Fruit fly (Drosophila melanogaster) whole organism, adult: ENCODE results near the gene Muc68Ca.
A peak's percentile ranks its signal among the peaks of the same experiment; 100 is the strongest.

Experiments
- CG11617 ChIP-seq: fragments of 200-800 bp; sonication (Bioruptor generic); optimal IDR thresholded peaks from 2 replicates; lab custom pipeline; 2017; ENCODE audit warnings: mild to moderate bottlenecking, missing biosample characterization, missing genetic modification reagents, missing genetic modification characterization
- CG12768 ChIP-seq: fragments of 200-800 bp; sonication (Bioruptor generic); optimal IDR thresholded peaks from 2 replicates; lab custom pipeline; 2017; ENCODE audit warnings: missing biosample characterization, missing genetic modification characterization, mild to moderate bottlenecking, moderate library complexity, missing genetic modification reagents
- CG14711 ChIP-seq: fragments of 200-800 bp; sonication (Bioruptor generic); optimal IDR thresholded peaks from 2 replicates; lab custom pipeline; 2018; ENCODE audit warnings: missing biosample characterization, mild to moderate bottlenecking, missing genetic modification characterization, moderate library complexity
- CG1620 ChIP-seq: fragments of 200-800 bp; sonication (Bioruptor generic); optimal IDR thresholded peaks from 2 replicates; lab custom pipeline; 2016; ENCODE audit warnings: missing biosample characterization, missing genetic modification characterization
- CG33017 ChIP-seq: fragments of 200-800 bp; sonication (Bioruptor generic); optimal IDR thresholded peaks from 2 replicates; lab custom pipeline; 2018; ENCODE audit warnings: missing biosample characterization, mild to moderate bottlenecking, missing genetic modification characterization, moderate library complexity
- CG5204 ChIP-seq: fragments of 200-800 bp; sonication (Bioruptor generic); optimal IDR thresholded peaks from 2 replicates; lab custom pipeline; 2016; ENCODE audit warnings: missing biosample characterization, missing genetic modification characterization
- CG7045 ChIP-seq: fragments of 200-800 bp; sonication (Bioruptor generic); optimal IDR thresholded peaks from 2 replicates; lab custom pipeline; 2017; ENCODE audit warnings: missing biosample characterization, mild to moderate bottlenecking, missing genetic modification characterization
- CG7101 ChIP-seq: fragments of 200-800 bp; sonication (Bioruptor generic); optimal IDR thresholded peaks from 2 replicates; lab custom pipeline; 2018; ENCODE audit warnings: missing biosample characterization, mild to moderate bottlenecking, missing genetic modification characterization, moderate library complexity
- Clk ChIP-seq: fragments of 200-800 bp; sonication (Bioruptor generic); optimal IDR thresholded peaks from 2 replicates; lab custom pipeline; 2017; ENCODE audit warnings: missing biosample characterization, missing genetic modification characterization
- Crg-1 ChIP-seq: fragments of 200-800 bp; sonication (Bioruptor generic); optimal IDR thresholded peaks from 2 replicates; lab custom pipeline; 2016; ENCODE audit warnings: missing biosample characterization, missing genetic modification characterization
- Hr96 ChIP-seq: fragments of 200-800 bp; sonication (Bioruptor generic); optimal IDR thresholded peaks from 2 replicates; lab custom pipeline; 2016; ENCODE audit warnings: missing biosample characterization, missing genetic modification characterization
- Mnt ChIP-seq: fragments of 200-800 bp; sonication (Bioruptor generic); optimal IDR thresholded peaks from 2 replicates; lab custom pipeline; 2016; ENCODE audit warnings: missing biosample characterization, mild to moderate bottlenecking, missing genetic modification characterization
- bab1 ChIP-seq: fragments of 200-800 bp; sonication (Bioruptor generic); optimal IDR thresholded peaks from 3 replicates; lab custom pipeline; 2019; ENCODE audit warnings: missing biosample characterization, mild to moderate bottlenecking, missing genetic modification characterization, moderate library complexity
- cic ChIP-seq: fragments of 200-800 bp; sonication (Bioruptor generic); optimal IDR thresholded peaks from 2 replicates; lab custom pipeline; 2017; ENCODE audit warnings: missing biosample characterization, mild to moderate bottlenecking, missing genetic modification characterization, moderate library complexity
- cnc ChIP-seq, 2 experiments: fragments of >200 bp; optimal IDR thresholded peaks; 2 replicates each; lab custom pipeline; 2017
- kay ChIP-seq: fragments of 200-800 bp; sonication (Bioruptor generic); peaks from one replicate; lab custom pipeline; 2016; ENCODE audit warnings: missing biosample characterization, missing genetic modification characterization, borderline replicate concordance
- ovo ChIP-seq: fragments of 200-800 bp; sonication (Bioruptor generic); optimal IDR thresholded peaks from 2 replicates; lab custom pipeline; 2016; ENCODE audit warnings: missing biosample characterization, missing genetic modification characterization
- pad ChIP-seq: fragments of 200-800 bp; sonication (Bioruptor generic); optimal IDR thresholded peaks from 3 replicates; lab custom pipeline; 2017; ENCODE audit warnings: missing biosample characterization, missing genetic modification characterization, mild to moderate bottlenecking, moderate library complexity, missing genetic modification reagents
- tj ChIP-seq: fragments of 200-800 bp; sonication (Bioruptor generic); optimal IDR thresholded peaks from 3 replicates; lab custom pipeline; 2017; ENCODE audit warnings: missing biosample characterization, mild to moderate bottlenecking, missing genetic modification characterization, moderate library complexity
- toe ChIP-seq: fragments of 200-800 bp; sonication (Bioruptor generic); optimal IDR thresholded peaks from 2 replicates; lab custom pipeline; 2016; ENCODE audit warnings: missing biosample characterization, missing genetic modification characterization

The Muc68Ca gene

dm6 chr3L:11620001-11620400 is at the start of gene Muc68Ca:
Muc68Ca (minus strand) TSS chr3L:11620101.
- TF ChIP-seq tj = no peak
- TF ChIP-seq pad (GFP tag; lab: Kevin White, UChicago) = no peak
- TF ChIP-seq toe (GFP tag; lab: Kevin White, UChicago) = no peak
- TF ChIP-seq cnc (optimal IDR thresholded peaks at IDR 0.05; lab: Kevin White, UChicago) = no peak
- TF ChIP-seq Mnt (GFP tag; lab: Kevin White, UChicago) = no peak
- no peak for TF ChIP-seq cic (GFP tag; lab: Kevin White, UChicago)
- no peak for TF ChIP-seq CG7045 (GFP tag; lab: Kevin White, UChicago)
- TF ChIP-seq CG14711 = no peak
- no peak for TF ChIP-seq CG7101 (tag; lab: Kevin White, UChicago)
- TF ChIP-seq bab1 = no peak
- no peak for TF ChIP-seq CG11617 (GFP tag; lab: Kevin White, UChicago)
- TF ChIP-seq CG33017 (tag; lab: Kevin White, UChicago) = no peak
- TF ChIP-seq Hr96 (GFP tag; lab: Kevin White, UChicago) = no peak

DNA sequence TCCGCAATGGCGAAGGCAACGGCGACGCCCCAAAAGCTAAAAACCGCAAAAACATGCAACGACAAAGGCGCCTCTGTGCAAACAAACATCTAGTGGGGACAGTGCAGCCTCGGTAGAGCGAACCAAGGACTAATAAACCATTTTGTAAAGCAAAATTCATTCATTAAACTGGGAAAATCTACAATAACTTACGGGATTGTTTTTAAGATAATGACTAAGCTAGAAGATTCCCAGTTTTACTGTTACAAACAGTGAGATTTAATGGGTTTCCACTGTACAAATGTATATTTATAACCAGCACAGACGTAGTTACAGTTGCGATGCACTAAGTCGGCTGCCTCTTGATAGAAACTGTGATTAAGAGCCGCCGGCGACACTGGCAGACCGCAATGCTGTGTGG is 36.3 kb upstream of the Muc68Ca start:
- TF ChIP-seq ovo = no peak
- peak; percentile 3 for TF ChIP-seq Mnt (GFP tag; lab: Kevin White, UChicago)
- TF ChIP-seq CG11617 (GFP tag; lab: Kevin White, UChicago) = peak; percentile 1
- no peak for TF ChIP-seq kay
- TF ChIP-seq CG14711 = peak; percentile 62
- peak; percentile 51 for TF ChIP-seq toe (GFP tag; lab: Kevin White, UChicago)
- TF ChIP-seq CG12768 (GFP tag; lab: Kevin White, UChicago) = peak; percentile 75
- peak; percentile 10 for TF ChIP-seq pad (GFP tag; lab: Kevin White, UChicago)
- TF ChIP-seq cnc (optimal IDR thresholded peaks at IDR 0.05; lab: Kevin White, UChicago) = no peak
- TF ChIP-seq CG5204 = peak; percentile 52
- peak; percentile 64 for TF ChIP-seq CG7045 (GFP tag; lab: Kevin White, UChicago)
- peak; percentile 77 for TF ChIP-seq CG33017 (tag; lab: Kevin White, UChicago)
- peak; percentile 40 for TF ChIP-seq Clk
- TF ChIP-seq CG7101 (tag; lab: Kevin White, UChicago) = peak; percentile 66
- no peak for TF ChIP-seq Crg-1 (GFP tag; lab: Kevin White, UChicago)
- TF ChIP-seq Hr96 (GFP tag; lab: Kevin White, UChicago) = peak; percentile 35

- TF ChIP-seq CG1620 (GFP tag; lab: Kevin White, UChicago) (peak; percentile 60), CG14711 (peak; percentile 67), CG11617 (GFP tag; lab: Kevin White, UChicago) (peak; percentile 72), ovo (no peak), bab1 (peak; percentile 76), Clk (peak; percentile 27), Crg-1 (GFP tag; lab: Kevin White, UChicago) (peak; percentile 56), CG5204 (peak; percentile 57), CG33017 (tag; lab: Kevin White, UChicago) (no peak), kay (no peak), CG12768 (GFP tag; lab: Kevin White, UChicago) (peak; percentile 52), Mnt (GFP tag; lab: Kevin White, UChicago) (peak; percentile 99), CG7045 (GFP tag; lab: Kevin White, UChicago) (peak; percentile 27), tj (peak; percentile 11), toe (GFP tag; lab: Kevin White, UChicago) (peak; percentile 35), CG7101 (tag; lab: Kevin White, UChicago) (peak; percentile 53), pad (GFP tag; lab: Kevin White, UChicago) (peak; percentile 17), cic (GFP tag; lab: Kevin White, UChicago) (no peak), cnc (optimal IDR thresholded peaks at IDR 0.05; lab: Kevin White, UChicago) (no peak), Hr96 (GFP tag; lab: Kevin White, UChicago) (peak; percentile 59)
Measured at dm6 chr3L:11648410-11648809, 28.5 kb upstream of the Muc68Ca start, which contains the start of the genes RIOK1 and Polr3H. RIOK1 (minus strand) TSS chr3L:11648474. Polr3H (plus strand) TSS chr3L:11648756.

DNA sequence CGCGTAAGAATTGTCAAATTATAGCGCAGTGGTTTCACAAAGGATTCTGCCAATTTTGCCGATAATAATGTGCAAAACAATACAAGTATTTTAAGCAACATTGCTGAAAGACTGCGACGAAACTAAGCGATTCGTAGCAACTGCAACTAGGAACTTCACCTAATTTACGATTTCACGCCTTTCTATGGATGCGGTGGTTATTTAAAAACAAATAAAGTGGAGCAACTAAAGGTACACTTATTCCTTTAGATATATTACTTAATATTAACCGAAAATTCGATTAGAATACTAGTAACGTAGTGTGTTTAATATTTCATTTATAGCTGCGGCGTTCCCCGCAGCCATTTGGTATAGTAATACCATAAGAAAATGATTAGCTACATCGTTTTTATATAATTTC is 26.0 kb upstream of the Muc68Ca start, which contains the start of gene CG6071:
CG6071 (minus strand) TSS at position 101 of the 400 bp plus-strand sequence.
- TF ChIP-seq CG7045 (GFP tag; lab: Kevin White, UChicago) = no peak
- no peak for TF ChIP-seq CG11617 (GFP tag; lab: Kevin White, UChicago)
- no peak for TF ChIP-seq cnc (optimal IDR thresholded peaks at IDR 0.05; lab: Kevin White, UChicago)
- TF ChIP-seq Clk = no peak

dm6 chr3L:11636829-11637228 is 16.9 kb upstream of the Muc68Ca start:
- no peak for TF ChIP-seq ovo
- no peak for TF ChIP-seq Mnt (GFP tag; lab: Kevin White, UChicago)
- no peak for TF ChIP-seq CG5204
- peak; percentile 43 for TF ChIP-seq kay
- no peak for TF ChIP-seq pad (GFP tag; lab: Kevin White, UChicago)

DNA sequence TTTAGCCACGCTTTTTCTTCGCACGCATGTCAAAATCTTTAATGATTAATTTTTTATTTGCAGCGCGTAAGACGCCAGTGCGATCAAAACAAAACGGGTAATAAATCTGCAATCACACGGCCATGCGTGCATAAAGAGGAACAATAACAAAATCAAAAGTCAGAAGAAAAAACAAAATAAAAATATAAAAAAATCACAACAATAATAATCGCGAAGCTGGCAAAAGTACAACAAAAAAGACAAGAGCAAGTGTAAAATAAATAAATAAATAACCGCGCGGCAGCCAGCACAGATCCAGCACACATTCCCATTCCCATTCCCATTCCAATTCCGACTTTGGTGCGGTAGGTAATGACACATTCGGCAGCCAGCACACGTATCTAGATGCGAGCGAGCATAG is 14.7 kb upstream of the Muc68Ca start:
- TF ChIP-seq CG5204 (no peak), Hr96 (GFP tag; lab: Kevin White, UChicago) (no peak), cnc (optimal IDR thresholded peaks at IDR 0.05; lab: Kevin White, UChicago) (no peak), cic (GFP tag; lab: Kevin White, UChicago) (no peak), kay (no peak), tj (no peak), CG7101 (tag; lab: Kevin White, UChicago) (no peak), toe (GFP tag; lab: Kevin White, UChicago) (no peak), CG12768 (GFP tag; lab: Kevin White, UChicago) (no peak), CG33017 (tag; lab: Kevin White, UChicago) (no peak), pad (GFP tag; lab: Kevin White, UChicago) (no peak), CG11617 (GFP tag; lab: Kevin White, UChicago) (no peak), CG7045 (GFP tag; lab: Kevin White, UChicago) (no peak), CG1620 (GFP tag; lab: Kevin White, UChicago) (no peak), ovo (no peak), Mnt (GFP tag; lab: Kevin White, UChicago) (no peak), CG14711 (no peak), Crg-1 (GFP tag; lab: Kevin White, UChicago) (no peak), bab1 (no peak), Clk (no peak)
